Fruit fly (Drosophila melanogaster): Measurements from ENCODE around the gene CG17211.

CG17211 gene

dm6 chr2L:12108779-12109564, 5.2 kb upstream of the CG17211 start, which contains the start of the genes Rab6 and Phae1 (continued):
- TF ChIP-seq YL-1 (GFP tag; optimal IDR thresholded peaks at IDR 0.05) (peak; percentile 88), Meics (GFP tag; optimal IDR thresholded peaks at IDR 0.05) (no peak), sd (tag; optimal IDR thresholded peaks at IDR 0.05) (peak; percentile 86), CG14965 (GFP tag; optimal IDR thresholded peaks at IDR 0.05; ENCODE audit: borderline replicate concordance) (no peak), her (GFP tag; optimal IDR thresholded peaks at IDR 0.05) (peak; percentile 6), CG34224 (GFP tag; IDR thresholded peaks at IDR 0.05; ENCODE audit: partially characterized antibody) (peak; percentile 71), bigmax (GFP tag; optimal IDR thresholded peaks at IDR 0.05) (no peak), nerfin-2 (GFP tag; IDR thresholded peaks at IDR 0.05; ENCODE audit: partially characterized antibody) (peak; percentile 63; the same call in 1 of the 2 replicates), BEAF-32 (GFP tag; optimal IDR thresholded peaks at IDR 0.05) (peak; percentile 75), CG4617 (GFP tag; optimal IDR thresholded peaks at IDR 0.05; ENCODE audit: borderline replicate concordance) (peak; percentile 95), Dp (GFP tag; optimal IDR thresholded peaks at IDR 0.05) (peak; percentile 67), HLH4C (GFP tag; IDR thresholded peaks at IDR 0.05; ENCODE audit: partially characterized antibody) (peak; percentile 87), CG14710 (tag; optimal IDR thresholded peaks at IDR 0.05) (peak; percentile 70), CG3838 (GFP tag; optimal IDR thresholded peaks at IDR 0.05) (no peak), knrl (GFP tag; IDR thresholded peaks at IDR 0.05; ENCODE audit: partially characterized antibody) (peak; percentile 82), CG9437 (GFP tag; optimal IDR thresholded peaks at IDR 0.05) (no peak), CG42726 (GFP tag; IDR thresholded peaks at IDR 0.05; ENCODE audit: partially characterized antibody) (peak; percentile 42; the same call in 1 of the 2 replicates), chm (GFP tag; IDR thresholded peaks at IDR 0.05) (no peak), CG11456 (GFP tag; IDR thresholded peaks at IDR 0.05) (no peak), CG31441 (GFP tag; IDR thresholded peaks at IDR 0.05) (peak; percentile 19; the same call in 1 of the 2 replicates), pum (GFP tag; optimal IDR thresholded peaks at IDR 0.05) (no peak), Sox100B (GFP tag; optimal IDR thresholded peaks at IDR 0.05) (no peak), Nf-YB (GFP tag; optimal IDR thresholded peaks at IDR 0.05) (peak; percentile 13), Hey (tag; optimal IDR thresholded peaks at IDR 0.05) (peak; percentile 50), Ets97D (GFP tag; optimal IDR thresholded peaks at IDR 0.05) (peak; percentile 55), vvl (GFP tag; IDR thresholded peaks at IDR 0.05) (peak; percentile 36; the same call in 1 of the 2 replicates), Dll (GFP tag; IDR thresholded peaks at IDR 0.05; ENCODE audit: partially characterized antibody) (peak; percentile 83), CG3847 (GFP tag; IDR thresholded peaks at IDR 0.05) (peak; percentile 30; the same call in 1 of the 2 replicates), sens (GFP tag) (peak; percentile 29), Myb (GFP tag; optimal IDR thresholded peaks at IDR 0.05) (peak; percentile 92), MBD-R2 (GFP tag; IDR thresholded peaks at IDR 0.05) (peak; percentile 44; the same call in 1 of the 2 replicates), Trl (optimal IDR thresholded peaks at IDR 0.05) (peak; percentile 66 to 68), Trl (GFP tag; optimal IDR thresholded peaks at IDR 0.05) (no peak), crol (GFP tag; IDR thresholded peaks at IDR 0.05) (peak; percentile 83), unpg (GFP tag; optimal IDR thresholded peaks at IDR 0.05) (no peak), kah (GFP tag; optimal IDR thresholded peaks at IDR 0.05) (no peak), CG7963 (GFP tag; IDR thresholded peaks at IDR 0.05; ENCODE audit: partially characterized antibody) (peak; percentile 60; the same call in 1 of the 3 replicates), E2f2 (GFP tag; IDR thresholded peaks at IDR 0.05) (peak; percentile 73), chinmo (GFP tag; IDR thresholded peaks at IDR 0.05; ENCODE audit: partially characterized antibody) (peak; percentile 84), Sin3A (optimal IDR thresholded peaks at IDR 0.05) (peak; percentile 45), CG11504 (tag; optimal IDR thresholded peaks at IDR 0.05) (no peak), CG15479 (GFP tag; optimal IDR thresholded peaks at IDR 0.05) (no peak), CG7786 (GFP tag; optimal IDR thresholded peaks at IDR 0.05) (no peak), CG14860 (GFP tag; IDR thresholded peaks at IDR 0.05; ENCODE audit: partially characterized antibody) (peak; percentile 75), Atf-2 (GFP tag; optimal IDR thresholded peaks at IDR 0.05) (no peak), Opbp (GFP tag; IDR thresholded peaks at IDR 0.05; ENCODE audit: partially characterized antibody) (peak; percentile 67; the same call in 2 of the 3 replicates), CG10274 (GFP tag; optimal IDR thresholded peaks at IDR 0.05) (no peak), CG12659 (GFP tag; optimal IDR thresholded peaks at IDR 0.05) (peak; percentile 8)

Measured in whole organism, embryonic.